Worm (Caenorhabditis elegans) whole organism, L4 larva: ENCODE measurements around the gene sup-35.
A peak's percentile ranks its signal among the peaks of the same experiment; 100 is the strongest.

ENCODE experiments used
- D1046.2 ChIP-seq: fragments of 200-800 bp; sonication (Bioruptor generic); IDR thresholded peaks from 2 replicates; pipeline ENCODE4 v1.3.6; 2022; ENCODE audit warnings: missing genetic modification characterization, missing compliant biosample characterization
- F10B5.3 ChIP-seq: sonication (generic microtip); optimal IDR thresholded peaks from 2 replicates; lab custom pipeline; 2016; ENCODE audit warnings: mild to moderate bottlenecking, missing genetic modification characterization, missing compliant biosample characterization
- F26F4.8 ChIP-seq: fragments of 200-800 bp; sonication (Bioruptor generic); conservative IDR thresholded peaks from 2 replicates; pipeline ENCODE4 v1.3.6; 2022; ENCODE audit warnings: missing genetic modification characterization, missing compliant biosample characterization
- F49E8.2 ChIP-seq: sonication (generic microtip); optimal IDR thresholded peaks from 2 replicates; lab custom pipeline; 2016; ENCODE audit warnings: missing compliant biosample characterization, mild to moderate bottlenecking, missing genetic modification characterization, borderline replicate concordance
- Y48G9A.11 ChIP-seq: fragments of 200-800 bp; sonication (Bioruptor generic); IDR thresholded peaks from 2 replicates; pipeline ENCODE4 v1.3.6; 2022; ENCODE audit warnings: missing genetic modification reagents, missing genetic modification characterization, missing compliant biosample characterization
- ZK337.2 ChIP-seq: fragments of 200-800 bp; sonication (Bioruptor generic); IDR thresholded peaks from 2 replicates; pipeline ENCODE4 v1.3.6; 2022; ENCODE audit warnings: missing genetic modification reagents, missing genetic modification characterization, missing compliant biosample characterization
- aly-2 ChIP-seq: sonication (generic microtip); optimal IDR thresholded peaks from 2 replicates; lab custom pipeline; 2018; ENCODE audit warnings: missing biosample characterization, missing genetic modification characterization
- ceh-20 ChIP-seq: fragments of 200-800 bp; sonication (Bioruptor generic); IDR thresholded peaks from 2 replicates; pipeline ENCODE4 v1.3.6; 2022; ENCODE audit warnings: missing genetic modification reagents, missing genetic modification characterization, missing compliant biosample characterization
- ceh-62 ChIP-seq: sonication (generic microtip); optimal IDR thresholded peaks from 2 replicates; lab custom pipeline; 2017; ENCODE audit warnings: missing biosample characterization, missing genetic modification characterization
- ceh-82 ChIP-seq: sonication (generic microtip); optimal IDR thresholded peaks from 2 replicates; lab custom pipeline; 2017; ENCODE audit warnings: missing biosample characterization, missing genetic modification characterization
- ces-1 ChIP-seq: fragments of 150-350 bp; sonication (generic microtip); optimal IDR thresholded peaks from 4 replicates; lab custom pipeline; 2014; ENCODE audit warnings: missing biosample characterization, missing genetic modification reagents, missing genetic modification characterization
- ctbp-1 ChIP-seq: fragments of 200-800 bp; sonication (Bioruptor generic); IDR thresholded peaks from 2 replicates; pipeline ENCODE4 v1.3.6; 2022; ENCODE audit warnings: missing genetic modification reagents, missing genetic modification characterization, missing compliant biosample characterization
- daf-19 ChIP-seq: fragments of 200-800 bp; sonication (Bioruptor generic); conservative IDR thresholded peaks from 2 replicates; pipeline ENCODE4 v1.3.6; 2022; ENCODE audit warnings: missing genetic modification characterization, missing compliant biosample characterization
- dmd-8 ChIP-seq: fragments of 200-800 bp; sonication (Bioruptor generic); IDR thresholded peaks from 2 replicates; pipeline ENCODE4 v1.3.6; 2022; ENCODE audit warnings: missing genetic modification characterization, missing compliant biosample characterization
- dmd-9 ChIP-seq: fragments of 200-800 bp; sonication (Bioruptor generic); IDR thresholded peaks from 2 replicates; pipeline ENCODE4 v1.3.6; 2022; ENCODE audit warnings: missing genetic modification reagents, missing genetic modification characterization, missing compliant biosample characterization
- duxl-1 ChIP-seq: sonication (generic microtip); optimal IDR thresholded peaks from 2 replicates; lab custom pipeline; 2016; ENCODE audit warnings: mild to moderate bottlenecking, missing genetic modification characterization, moderate library complexity, missing compliant biosample characterization; ENCODE audit not compliant: poor library complexity
- dve-1 ChIP-seq: sonication (generic microtip); optimal IDR thresholded peaks from 2 replicates; lab custom pipeline; 2017; ENCODE audit warnings: antibody characterized with exemption, mild to moderate bottlenecking, missing genetic modification characterization, missing compliant biosample characterization; ENCODE audit not compliant: insufficient read depth
- egl-27 ChIP-seq: sonication (generic microtip); optimal IDR thresholded peaks from 3 replicates; lab custom pipeline; 2017; ENCODE audit warnings: missing biosample characterization, missing genetic modification reagents, missing genetic modification characterization
- egl-43 ChIP-seq: fragments of 200-800 bp; sonication (Bioruptor generic); IDR thresholded peaks from 2 replicates; pipeline ENCODE4 v1.3.6; 2022; ENCODE audit warnings: missing genetic modification reagents, missing genetic modification characterization, missing compliant biosample characterization
- fos-1 ChIP-seq: fragments of 150-350 bp; optimal IDR thresholded peaks from 2 replicates; lab custom pipeline; 2014; ENCODE audit warnings: missing biosample characterization, missing genetic modification characterization
- gei-8 ChIP-seq: fragments of 200-800 bp; sonication (Bioruptor generic); optimal IDR thresholded peaks from 2 replicates; lab custom pipeline; 2018; ENCODE audit warnings: mild to moderate bottlenecking, missing genetic modification characterization, missing compliant biosample characterization
- hmg-1.1 ChIP-seq: fragments of 200-800 bp; sonication (Bioruptor generic); IDR thresholded peaks from 2 replicates; pipeline ENCODE4 v1.3.6; 2022; ENCODE audit warnings: missing genetic modification reagents, missing genetic modification characterization, missing compliant biosample characterization
- lim-7 ChIP-seq: fragments of 200-800 bp; sonication (Bioruptor generic); IDR thresholded peaks from 2 replicates; pipeline ENCODE4 v1.3.6; 2022; ENCODE audit warnings: missing genetic modification characterization, missing compliant biosample characterization
- lin-38 ChIP-seq: fragments of 200-800 bp; sonication (Bioruptor generic); IDR thresholded peaks from 2 replicates; pipeline ENCODE4 v1.3.6; 2022; ENCODE audit warnings: missing genetic modification reagents, missing genetic modification characterization, missing compliant biosample characterization
- lir-3 ChIP-seq: sonication (generic microtip); optimal IDR thresholded peaks from 2 replicates; lab custom pipeline; 2016; ENCODE audit warnings: mild to moderate bottlenecking, missing genetic modification characterization, missing compliant biosample characterization
- mdl-1 ChIP-seq, 2 experiments: fragments of 150-350 bp in 1 of 2; sonication (generic microtip) in 1 of 2; optimal IDR thresholded peaks; 2 replicates each; lab custom pipeline; 2014 to 2017; ENCODE audit warnings: missing biosample characterization in 2 of 2, missing genetic modification characterization in 2 of 2
- mep-1 ChIP-seq: fragments of 150-350 bp; sonication (generic microtip); optimal IDR thresholded peaks from 3 replicates; lab custom pipeline; 2014; ENCODE audit warnings: missing biosample characterization, missing genetic modification characterization
- mxl-2 ChIP-seq: fragments of 200-800 bp; sonication (Bioruptor generic); conservative IDR thresholded peaks from 2 replicates; pipeline ENCODE4 v1.3.6; 2022; ENCODE audit warnings: missing genetic modification reagents, missing genetic modification characterization, missing compliant biosample characterization
- nhr-10 ChIP-seq: fragments of 150-350 bp; optimal IDR thresholded peaks from 2 replicates; lab custom pipeline; 2014; ENCODE audit warnings: missing biosample characterization, missing genetic modification characterization
- nhr-111 ChIP-seq: fragments of 200-800 bp; sonication (Bioruptor generic); optimal IDR thresholded peaks from 2 replicates; lab custom pipeline; 2018; ENCODE audit warnings: mild to moderate bottlenecking, missing genetic modification characterization, missing compliant biosample characterization
- nhr-25 ChIP-seq: sonication (generic microtip); optimal IDR thresholded peaks from 2 replicates; lab custom pipeline; 2017; ENCODE audit warnings: missing genetic modification characterization, mild to moderate bottlenecking, missing compliant biosample characterization, antibody characterized with exemption, moderate library complexity, borderline replicate concordance; ENCODE audit not compliant: insufficient read depth
- nhr-28 ChIP-seq: fragments of 150-350 bp; optimal IDR thresholded peaks from 2 replicates; lab custom pipeline; 2014; ENCODE audit warnings: missing biosample characterization, missing genetic modification characterization
- nhr-6 ChIP-seq: fragments of 150-350 bp; optimal IDR thresholded peaks from 2 replicates; lab custom pipeline; 2014; ENCODE audit warnings: missing biosample characterization, missing genetic modification characterization
- nhr-76 ChIP-seq: fragments of 150-350 bp; optimal IDR thresholded peaks from 2 replicates; lab custom pipeline; 2014; ENCODE audit warnings: missing biosample characterization, missing genetic modification characterization
- pha-4 ChIP-seq, 2 experiments: fragments of 150-350 bp in 1 of 2; fragments of 200-800 bp in 1 of 2; sonication (Bioruptor generic) in 1 of 2; IDR thresholded peaks in 1 of 2; optimal IDR thresholded peaks in 1 of 2; 2 replicates each; pipeline versions ENCODE4 v1.3.6 to Lab custom; 2014 to 2022; ENCODE audit warnings: missing genetic modification characterization in 2 of 2, missing genetic modification reagents in 2 of 2, missing biosample characterization in 1 of 2, missing compliant biosample characterization in 1 of 2
- php-3 ChIP-seq: fragments of 200-800 bp; sonication (Bioruptor generic); IDR thresholded peaks from 2 replicates; pipeline ENCODE4 v1.3.6; 2022; ENCODE audit warnings: missing genetic modification reagents, missing genetic modification characterization, missing compliant biosample characterization
- pqm-1 ChIP-seq: sonication (generic microtip); optimal IDR thresholded peaks from 2 replicates; lab custom pipeline; 2017; ENCODE audit warnings: missing biosample characterization, missing genetic modification characterization
- rbr-2 ChIP-seq: sonication (generic microtip); optimal IDR thresholded peaks from 2 replicates; lab custom pipeline; 2016; ENCODE audit warnings: missing genotype, missing genetic modification characterization, missing compliant biosample characterization
- saeg-2 ChIP-seq: fragments of 200-800 bp; sonication (Bioruptor generic); IDR thresholded peaks from 2 replicates; pipeline ENCODE4 v1.3.6; 2022; ENCODE audit warnings: missing genetic modification reagents, missing genetic modification characterization, missing compliant biosample characterization
- sdz-12 ChIP-seq: fragments of 200-800 bp; sonication (Bioruptor generic); optimal IDR thresholded peaks from 2 replicates; lab custom pipeline; 2018; ENCODE audit warnings: mild to moderate bottlenecking, missing genetic modification characterization, missing compliant biosample characterization
- set-16 ChIP-seq: fragments of 200-800 bp; sonication (Bioruptor generic); IDR thresholded peaks from 2 replicates; pipeline ENCODE4 v1.3.6; 2022; ENCODE audit warnings: missing genetic modification reagents, missing genetic modification characterization, missing compliant biosample characterization
- skn-1 ChIP-seq: fragments of 150-350 bp; optimal IDR thresholded peaks from 2 replicates; lab custom pipeline; 2014; ENCODE audit warnings: missing biosample characterization, missing genetic modification characterization
- snpc-1.2 ChIP-seq: fragments of 200-800 bp; sonication (Bioruptor generic); IDR thresholded peaks from 2 replicates; pipeline ENCODE4 v1.3.6; 2022; ENCODE audit warnings: missing genetic modification reagents, missing genetic modification characterization, missing compliant biosample characterization
- snpc-4 ChIP-seq: fragments of 150-350 bp; optimal IDR thresholded peaks from 2 replicates; lab custom pipeline; 2014; ENCODE audit warnings: missing biosample characterization, missing genetic modification characterization
- spr-1 ChIP-seq: sonication (generic microtip); optimal IDR thresholded peaks from 2 replicates; lab custom pipeline; 2016; ENCODE audit warnings: mild to moderate bottlenecking, missing genetic modification characterization, missing compliant biosample characterization
- unc-130 ChIP-seq: sonication (generic microtip); optimal IDR thresholded peaks from 2 replicates; lab custom pipeline; 2016; ENCODE audit warnings: missing genetic modification reagents, missing genetic modification characterization, missing compliant biosample characterization
- unc-39 ChIP-seq: sonication (generic microtip); optimal IDR thresholded peaks from 2 replicates; lab custom pipeline; 2017; ENCODE audit warnings: missing biosample characterization, missing genetic modification characterization
- zfp-2 ChIP-seq: sonication (generic microtip); optimal IDR thresholded peaks from 2 replicates; lab custom pipeline; 2016; ENCODE audit warnings: mild to moderate bottlenecking, missing genetic modification characterization, missing compliant biosample characterization
- zip-11 ChIP-seq: fragments of 200-800 bp; sonication (Bioruptor generic); IDR thresholded peaks from 2 replicates; pipeline ENCODE4 v1.3.6; 2022; ENCODE audit warnings: missing genetic modification characterization, missing compliant biosample characterization
- ztf-7 ChIP-seq: fragments of 150-350 bp; optimal IDR thresholded peaks from 2 replicates; lab custom pipeline; 2014; ENCODE audit warnings: missing biosample characterization, missing genetic modification characterization

The sup-35 gene

ce11 chrIII:11141791-11142490 is 22.9 kb upstream of the sup-35 start, which contains the start of the genes Y47D3A.1 and pola-1 (continued):
- TF ChIP-seq dve-1 (tag; lab: Kevin White, UChicago) (peak; percentile 81), unc-39 (tag; lab: Kevin White, UChicago) (no peak), nhr-25 (tag; lab: Kevin White, UChicago) (no peak), zip-11 (no peak), ceh-20 (GFP tag; lab: Robert Waterston, UW) (no peak), php-3 (GFP tag; lab: Robert Waterston, UW) (no peak), sdz-12 (GFP tag; lab: Kevin White, UChicago) (no peak), zfp-2 (tag; lab: Kevin White, UChicago) (no peak), mep-1 (tag; lab: Kevin White, UChicago) (peak; percentile 86), ctbp-1 (GFP tag; lab: Robert Waterston, UW) (no peak), F49E8.2 (tag; lab: Kevin White, UChicago) (no peak), ceh-62 (tag; lab: Kevin White, UChicago) (no peak), ZK337.2 (GFP tag; lab: Robert Waterston, UW) (no peak), fos-1 (no peak), nhr-76 (no peak), spr-1 (no peak), unc-130 (GFP tag; lab: Kevin White, UChicago) (peak; percentile 89), lir-3 (tag; lab: Kevin White, UChicago) (no peak), aly-2 (tag; lab: Kevin White, UChicago) (no peak), F26F4.8 (GFP tag; lab: Robert Waterston, UW) (no peak), egl-43 (GFP tag; lab: Robert Waterston, UW) (no peak), dmd-8 (GFP tag; lab: Robert Waterston, UW) (no peak), nhr-111 (GFP tag; lab: Kevin White, UChicago) (no peak), ces-1 (GFP tag; lab: Kevin White, UChicago) (no peak), lin-38 (GFP tag; lab: Robert Waterston, UW) (peak; percentile 97), nhr-6 (tag; lab: Kevin White, UChicago) (peak; percentile 80), F10B5.3 (tag; lab: Kevin White, UChicago) (no peak), snpc-1.2 (GFP tag; lab: Robert Waterston, UW) (no peak), ztf-7 (tag; lab: Kevin White, UChicago) (no peak), duxl-1 (peak; percentile 66), nhr-28 (tag; lab: Kevin White, UChicago) (peak; percentile 68), hmg-1.1 (GFP tag; lab: Robert Waterston, UW) (peak; percentile 74), daf-19 (GFP tag; lab: Robert Waterston, UW) (no peak), dmd-9 (GFP tag; lab: Robert Waterston, UW) (no peak), mdl-1 (tag; optimal IDR thresholded peaks at IDR 0.05; lab: Kevin White, UChicago) (peak in 1 of 2 experiments; percentile 43), ceh-82 (tag; lab: Kevin White, UChicago) (no peak), pqm-1 (tag; lab: Kevin White, UChicago) (no peak), D1046.2 (GFP tag; lab: Robert Waterston, UW) (0 out of 2 replicates have a peak, but pooled peaks have one; percentile 8), saeg-2 (GFP tag; lab: Robert Waterston, UW) (no peak), egl-27 (tag; lab: Kevin White, UChicago) (no peak), mxl-2 (GFP tag; lab: Robert Waterston, UW) (no peak), snpc-4 (no peak), Y48G9A.11 (GFP tag; lab: Robert Waterston, UW) (0 out of 2 replicates have a peak, but pooled peaks have one; percentile 43), set-16 (GFP tag; lab: Robert Waterston, UW) (no peak), rbr-2 (tag; lab: Kevin White, UChicago) (peak; percentile 66), nhr-10 (tag; lab: Kevin White, UChicago) (no peak), pha-4 (GFP tag; IDR thresholded peaks at IDR 0.05; lab: Robert Waterston, UW) (peak; percentile 38; the same call in 1 of the 2 replicates), pha-4 (tag; optimal IDR thresholded peaks at IDR 0.05; lab: Kevin White, UChicago) (peak; percentile 57), gei-8 (GFP tag; lab: Kevin White, UChicago) (no peak), lim-7 (GFP tag; lab: Robert Waterston, UW) (no peak), skn-1 (tag; lab: Kevin White, UChicago) (no peak)
